Fruit fly (Drosophila melanogaster) whole organism, embryonic: ENCODE data around the gene Jhbp11.

Experiments used
- Bdp1 ChIP-seq: fragments of 200-800 bp; sonication (Bioruptor generic); optimal IDR thresholded peaks from 3 replicates; lab custom pipeline; 2016; ENCODE audit warnings: missing biosample characterization, missing genetic modification characterization
- Blimp-1 ChIP-seq: fragments of 200-800 bp; sonication (Bioruptor generic); optimal IDR thresholded peaks from 3 replicates; lab custom pipeline; 2018; ENCODE audit warnings: missing biosample characterization, missing genetic modification characterization, mild to moderate bottlenecking, moderate library complexity, missing genetic modification reagents
- CG13775 ChIP-seq: fragments of 200-800 bp; sonication (Bioruptor generic); optimal IDR thresholded peaks from 3 replicates; lab custom pipeline; 2017; ENCODE audit warnings: missing biosample characterization, mild to moderate bottlenecking, missing genetic modification characterization
- CG15514 ChIP-seq: fragments of 200-800 bp; sonication (Bioruptor generic); optimal IDR thresholded peaks from 3 replicates; lab custom pipeline; 2017; ENCODE audit warnings: missing biosample characterization, missing genetic modification characterization, mild to moderate bottlenecking, moderate library complexity, missing genetic modification reagents
- CG1647 ChIP-seq: fragments of 200-800 bp; sonication (Bioruptor generic); optimal IDR thresholded peaks from 3 replicates; lab custom pipeline; 2016; ENCODE audit warnings: missing biosample characterization, missing genetic modification characterization
- CG3726 ChIP-seq: fragments of 200-800 bp; sonication (Bioruptor generic); IDR thresholded peaks from 3 replicates; pipeline ENCODE4, ENCODE4 v1.3.6; 2022; ENCODE audit warnings: missing biosample characterization, missing genetic modification characterization
- CG4282 ChIP-seq: fragments of 200-800 bp; sonication (Bioruptor generic); optimal IDR thresholded peaks from 2 replicates; lab custom pipeline; 2016; ENCODE audit warnings: missing biosample characterization, missing genetic modification characterization
- CG6689 ChIP-seq: fragments of 200-800 bp; sonication (Bioruptor generic); IDR thresholded peaks from 2 replicates; pipeline ENCODE4 v1.3.6; 2022; ENCODE audit warnings: missing biosample characterization, missing genetic modification characterization
- CG6765 ChIP-seq: fragments of 200-800 bp; sonication (Bioruptor generic); optimal IDR thresholded peaks from 3 replicates; lab custom pipeline; 2017; ENCODE audit warnings: missing biosample characterization, mild to moderate bottlenecking, missing genetic modification characterization
- CG9215 ChIP-seq: fragments of 200-800 bp; sonication (Bioruptor generic); IDR thresholded peaks from 2 replicates; pipeline ENCODE4 v1.3.6; 2022; ENCODE audit warnings: missing biosample characterization, missing genetic modification characterization
- Deaf1 ChIP-seq: fragments of 200-800 bp; optimal IDR thresholded peaks from 3 replicates; lab custom pipeline; 2019; ENCODE audit warnings: missing biosample characterization, mild to moderate bottlenecking, missing genetic modification characterization, moderate library complexity
- Drgx ChIP-seq: fragments of 200-800 bp; sonication (Bioruptor generic); IDR thresholded peaks from 2 replicates; pipeline ENCODE4 v1.3.6; 2022; ENCODE audit warnings: missing biosample characterization, missing genetic modification characterization
- Ets65A ChIP-seq: fragments of 200-800 bp; sonication (Bioruptor generic); peaks from one replicate; lab custom pipeline; 2016; ENCODE audit warnings: missing biosample characterization, missing genetic modification characterization
- GATAe ChIP-seq: fragments of 200-800 bp; sonication (Bioruptor generic); conservative IDR thresholded peaks from 2 replicates; pipeline ENCODE4 v1.3.6; 2022; ENCODE audit warnings: missing biosample characterization, missing genetic modification characterization
- NK7.1 ChIP-seq: fragments of 200-800 bp; sonication (Bioruptor generic); optimal IDR thresholded peaks from 3 replicates; lab custom pipeline; 2016; ENCODE audit warnings: missing biosample characterization, missing genetic modification characterization
- Ptx1 ChIP-seq: fragments of 200-800 bp; sonication (Bioruptor generic); IDR thresholded peaks from 2 replicates; pipeline ENCODE4 v1.3.6; 2022; ENCODE audit warnings: missing biosample characterization, missing genetic modification characterization
- Rx ChIP-seq: fragments of 200-800 bp; sonication (Bioruptor generic); IDR thresholded peaks from 2 replicates; pipeline ENCODE4 v1.3.6; 2022; ENCODE audit warnings: missing biosample characterization, missing genetic modification characterization
- Taf1 ChIP-seq: fragments of 200-800 bp; sonication (Bioruptor generic); IDR thresholded peaks from 2 replicates; pipeline ENCODE4 v1.3.6; 2022; ENCODE audit warnings: missing biosample characterization, missing genetic modification characterization
- chinmo ChIP-seq: fragments of 200-800 bp; sonication (Bioruptor generic); IDR thresholded peaks from 4 replicates; pipeline ENCODE4 v1.3.6; 2022; ENCODE audit warnings: missing biosample characterization, missing genetic modification characterization; ENCODE audit not compliant: partially characterized antibody
- cwo ChIP-seq: fragments of 200-800 bp; sonication (Bioruptor generic); optimal IDR thresholded peaks from 3 replicates; lab custom pipeline; 2017; ENCODE audit warnings: missing biosample characterization, missing genetic modification characterization, mild to moderate bottlenecking, moderate library complexity, missing genetic modification reagents
- hbn ChIP-seq: fragments of 200-800 bp; sonication (Bioruptor generic); IDR thresholded peaks from 2 replicates; pipeline ENCODE4 v1.3.6; 2022; ENCODE audit warnings: missing biosample characterization, missing genetic modification characterization; ENCODE audit not compliant: partially characterized antibody
- hkb ChIP-seq, 2 experiments: fragments of 200-800 bp in 1 of 2; fragments of >200 bp in 1 of 2; sonication (Bioruptor generic) in 1 of 2; IDR thresholded peaks in 1 of 2; optimal IDR thresholded peaks in 1 of 2; 2 replicates each; pipeline versions ENCODE4 v1.3.6 to Lab custom; 2017 to 2022; ENCODE audit warnings: missing biosample characterization in 1 of 2, missing genetic modification characterization in 1 of 2
- knrl ChIP-seq: fragments of 200-800 bp; sonication (Bioruptor generic); IDR thresholded peaks from 3 replicates; pipeline ENCODE4 v1.3.6; 2022; ENCODE audit warnings: missing biosample characterization, missing genetic modification characterization; ENCODE audit not compliant: partially characterized antibody
- lbe ChIP-seq: fragments of 200-800 bp; sonication (Bioruptor generic); optimal IDR thresholded peaks from 2 replicates; lab custom pipeline; 2016; ENCODE audit warnings: missing biosample characterization, mild to moderate bottlenecking, missing genetic modification characterization
- nom ChIP-seq: fragments of 200-800 bp; sonication (Bioruptor generic); optimal IDR thresholded peaks from 2 replicates; lab custom pipeline; 2017; ENCODE audit warnings: missing biosample characterization, missing genetic modification characterization, mild to moderate bottlenecking, moderate library complexity, missing genetic modification reagents
- oc ChIP-seq: fragments of 200-800 bp; sonication (Bioruptor generic); optimal IDR thresholded peaks from 2 replicates; lab custom pipeline; 2018; ENCODE audit warnings: missing biosample characterization, mild to moderate bottlenecking, missing genetic modification characterization, moderate library complexity
- odd ChIP-seq: fragments of 200-800 bp; sonication (Bioruptor generic); optimal IDR thresholded peaks from 2 replicates; lab custom pipeline; 2017; ENCODE audit warnings: missing biosample characterization, mild to moderate bottlenecking, missing genetic modification characterization
- p53 ChIP-seq: fragments of 200-800 bp; sonication (Bioruptor generic); optimal IDR thresholded peaks from 2 replicates; lab custom pipeline; 2016; ENCODE audit warnings: missing biosample characterization, missing genetic modification characterization
- pzg ChIP-seq: fragments of 200-800 bp; sonication (Bioruptor generic); optimal IDR thresholded peaks from 3 replicates; lab custom pipeline; 2018; ENCODE audit warnings: missing biosample characterization, mild to moderate bottlenecking, missing genetic modification characterization, moderate library complexity
- sens ChIP-seq: fragments of 200-800 bp; sonication (Bioruptor generic); peaks from one replicate; lab custom pipeline; 2016; ENCODE audit warnings: missing biosample characterization, missing genetic modification characterization
- sisA ChIP-seq: fragments of 200-800 bp; sonication (Bioruptor generic); IDR thresholded peaks from 2 replicates; pipeline ENCODE4 v1.3.6; 2022; ENCODE audit warnings: missing biosample characterization, missing genetic modification characterization
- sr ChIP-seq: fragments of 200-800 bp; sonication (Bioruptor generic); IDR thresholded peaks from 3 replicates; pipeline ENCODE4 v1.3.6; 2022; ENCODE audit warnings: missing biosample characterization, missing genetic modification characterization
- ttk ChIP-seq: fragments of 200-800 bp; sonication (Bioruptor generic); IDR thresholded peaks from 2 replicates; pipeline ENCODE4 v2.1.2; 2022; ENCODE audit warnings: missing biosample characterization, missing genetic modification characterization
- vnd ChIP-seq: fragments of 200-800 bp; sonication (Bioruptor generic); IDR thresholded peaks from 3 replicates; pipeline ENCODE4 v1.3.6; 2022; ENCODE audit warnings: missing biosample characterization, missing genetic modification characterization; ENCODE audit not compliant: partially characterized antibody
- vvl ChIP-seq: fragments of 200-800 bp; sonication (Bioruptor generic); IDR thresholded peaks from 2 replicates; pipeline ENCODE4 v1.3.6; 2022; ENCODE audit warnings: missing biosample characterization, missing genetic modification characterization

The Jhbp11 gene

DNA sequence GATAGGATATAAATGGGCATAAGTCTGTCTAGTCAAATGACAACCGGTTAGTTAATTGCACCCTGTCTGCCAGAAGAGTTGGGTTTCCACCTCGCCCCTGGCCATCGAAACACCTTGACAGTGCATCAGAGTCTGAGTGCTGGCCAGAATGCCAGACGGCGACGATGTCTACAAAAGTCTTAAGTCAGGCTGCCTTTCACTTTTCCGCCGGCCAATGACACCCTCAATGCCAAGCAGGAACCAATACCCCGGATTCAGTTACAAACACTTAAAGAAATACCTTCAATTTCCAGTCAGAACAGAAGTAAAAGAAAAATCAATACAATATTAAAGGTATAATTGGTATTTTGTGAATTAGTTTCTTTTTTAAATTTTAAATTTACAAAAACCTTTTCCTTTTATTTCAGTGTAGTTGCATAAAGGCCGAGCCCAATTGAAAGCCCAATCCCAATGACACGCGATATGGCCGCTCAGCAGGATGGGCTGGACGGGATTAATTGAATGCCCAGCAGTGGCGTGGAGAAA is 16.4 kb upstream of the Jhbp11 start:
- no peak for TF ChIP-seq CG13775 (GFP tag; lab: Kevin White, UChicago)
- TF ChIP-seq sr (GFP tag; lab: Robert Waterston, UW) = no peak
- peak; percentile 40 for TF ChIP-seq nom (GFP tag; lab: Kevin White, UChicago)
- peak; percentile 32; the same call in 1 of the 2 replicates for TF ChIP-seq Drgx (GFP tag; lab: Robert Waterston, UW)
- no peak for TF ChIP-seq vnd (GFP tag; lab: Robert Waterston, UW)

DNA sequence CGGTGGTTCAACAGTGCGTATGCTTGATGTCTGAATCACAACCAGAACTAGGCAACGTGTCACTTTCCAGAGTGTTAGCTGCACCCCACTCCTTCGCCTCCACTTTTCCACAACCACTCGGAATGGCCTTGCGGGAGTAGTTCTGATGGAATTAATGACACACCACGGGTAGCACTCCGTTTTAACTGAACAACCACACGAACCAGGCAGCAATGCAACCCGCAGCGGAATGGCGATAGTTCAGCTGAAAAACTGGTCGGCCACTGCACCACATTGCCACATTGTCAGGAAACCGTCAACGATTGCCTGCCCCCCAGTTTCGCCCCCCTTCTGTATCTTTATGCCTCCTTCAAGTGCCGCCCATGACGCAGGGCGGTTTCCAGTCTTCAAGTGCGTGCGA is 13.5 kb upstream of the Jhbp11 start, which contains the start of gene Cpr97Ea:
TSS of gene Cpr97Ea (minus strand) at position 230 of the 400 bp plus-strand sequence.
- no peak for TF ChIP-seq vvl (GFP tag; lab: Robert Waterston, UW)
- no peak for TF ChIP-seq Taf1 (GFP tag; lab: Robert Waterston, UW)
- TF ChIP-seq NK7.1 (GFP tag; lab: Kevin White, UChicago) = no peak
- TF ChIP-seq hkb (optimal IDR thresholded peaks at IDR 0.05; lab: Kevin White, UChicago) = no peak
- no peak for TF ChIP-seq hkb (GFP tag; IDR thresholded peaks at IDR 0.05; lab: Robert Waterston, UW)
- no peak for TF ChIP-seq Ptx1 (GFP tag; lab: Robert Waterston, UW)
- no peak for TF ChIP-seq CG1647 (GFP tag; lab: Kevin White, UChicago)
- no peak for TF ChIP-seq CG13775 (GFP tag; lab: Kevin White, UChicago)
- TF ChIP-seq hbn (GFP tag; lab: Robert Waterston, UW) = no peak
- no peak for TF ChIP-seq cwo (GFP tag; lab: Kevin White, UChicago)
- no peak for TF ChIP-seq ttk
- no peak for TF ChIP-seq GATAe (GFP tag; lab: Robert Waterston, UW)
- TF ChIP-seq odd (GFP tag; lab: Kevin White, UChicago) = no peak
- TF ChIP-seq CG4282 (GFP tag; lab: Kevin White, UChicago) = no peak
- TF ChIP-seq, all 482 proteins: peak for 0

DNA sequence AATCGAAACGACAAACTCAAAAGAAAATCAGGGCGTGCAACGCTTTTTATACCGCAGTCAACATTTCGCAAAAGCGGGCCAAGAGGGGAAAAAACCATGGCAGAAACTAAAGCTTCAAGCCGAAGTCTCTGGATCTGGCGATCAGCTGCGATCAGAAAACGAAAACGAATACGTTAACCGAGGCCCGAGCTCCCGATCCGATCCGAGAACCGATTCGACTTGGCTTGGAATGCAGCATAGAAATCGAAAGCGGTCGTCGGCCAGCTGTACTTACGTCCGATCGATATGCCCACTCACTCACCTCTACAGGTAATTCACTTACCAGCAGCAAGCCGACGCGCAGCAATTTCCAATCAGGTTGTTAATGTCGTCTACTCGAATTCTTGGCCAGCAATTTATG is 9.9 kb upstream of the Jhbp11 start, which contains the start of gene Cpr97Eb:
TSS of gene Cpr97Eb (minus strand) at position 25 of the 400 bp plus-strand sequence.
- TF ChIP-seq Deaf1 (tag; lab: Kevin White, UChicago) (peak; percentile 68), CG15514 (no peak), chinmo (GFP tag; lab: Robert Waterston, UW) (0 out of 4 replicates have a peak, but pooled peaks have one; percentile 6), Blimp-1 (GFP tag; lab: Kevin White, UChicago) (peak; percentile 87)

dm6 chr3R:27092263-27092662 is 8.8 kb upstream of the Jhbp11 start:
- TF ChIP-seq CG6689 (GFP tag; lab: Robert Waterston, UW) (0 out of 2 replicates have a peak, but pooled peaks have one; percentile 13), pzg (no peak), Ets65A (GFP tag; lab: Kevin White, UChicago) (peak; percentile 53), Rx (GFP tag; lab: Robert Waterston, UW) (peak; percentile 8; the same call in 1 of the 2 replicates), Blimp-1 (GFP tag; lab: Kevin White, UChicago) (peak; percentile 13), Drgx (GFP tag; lab: Robert Waterston, UW) (peak; percentile 47), lbe (GFP tag; lab: Kevin White, UChicago) (peak; percentile 10), CG9215 (no peak), sisA (peak; percentile 10; the same call in 1 of the 2 replicates), sens (GFP tag; lab: Kevin White, UChicago) (peak; percentile 26), oc (tag; lab: Kevin White, UChicago) (no peak)

DNA sequence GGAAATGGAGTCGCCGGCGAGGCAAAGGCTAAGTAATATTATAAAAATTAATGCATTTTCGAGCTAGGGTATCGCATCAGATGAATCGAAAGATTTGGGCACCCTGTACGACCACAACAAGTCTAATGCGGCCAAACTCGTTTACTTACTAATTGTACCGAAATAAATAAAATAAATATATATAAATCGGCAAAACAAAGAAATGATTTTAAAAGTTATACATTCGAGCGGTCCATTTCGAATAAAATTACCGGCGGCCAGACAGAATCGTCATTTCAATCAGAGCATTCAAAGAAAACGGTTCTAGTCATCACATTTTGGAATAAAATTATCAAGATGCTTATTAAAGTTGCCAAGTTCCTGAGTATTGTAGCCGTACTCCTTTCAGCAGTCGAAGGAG is 8.2 kb upstream of the Jhbp11 start, which contains the start of gene CG14258:
TSS of gene CG14258 (plus strand) at position 301 of the 400 bp plus-strand sequence.
- TF ChIP-seq knrl (GFP tag; lab: Robert Waterston, UW) = no peak
- no peak for TF ChIP-seq CG6765 (GFP tag; lab: Kevin White, UChicago)
- TF ChIP-seq CG3726 (GFP tag; lab: Robert Waterston, UW) = no peak
- TF ChIP-seq p53 (GFP tag; lab: Kevin White, UChicago) = no peak
- no peak for TF ChIP-seq Bdp1
